Fruit fly (Drosophila melanogaster): ENCODE data around the gene Six4.
A peak's percentile ranks its signal among the peaks of the same experiment; 100 is the strongest.

The Six4 gene

dm6 chr3L:20798325-20798846 lies 5.8 kb upstream of the Six4 start, which contains the start of the genes CG3698 and tzn (continued):
- peak; percentile 94 for TF ChIP-seq CG13296 (GFP tag; optimal IDR thresholded peaks at IDR 0.05)
- peak; percentile 97 for TF ChIP-seq CG13775 (GFP tag; optimal IDR thresholded peaks at IDR 0.05)
- peak; percentile 93 for TF ChIP-seq CG17359 (tag; optimal IDR thresholded peaks at IDR 0.05)
- peak; percentile 87 for TF ChIP-seq GATAe (GFP tag; conservative IDR thresholded peaks at IDR 0.05)
- no peak for TF ChIP-seq CG16813 (GFP tag; IDR thresholded peaks at IDR 0.05; ENCODE audit: partially characterized antibody)
- TF ChIP-seq CG4730 (GFP tag; IDR thresholded peaks at IDR 0.05), result peak; percentile 88
- peak; percentile 93 for TF ChIP-seq mirr (GFP tag; optimal IDR thresholded peaks at IDR 0.05)
- TF ChIP-seq bigmax (GFP tag; optimal IDR thresholded peaks at IDR 0.05), result peak; percentile 76
- peak; percentile 88 for TF ChIP-seq az2 (GFP tag; optimal IDR thresholded peaks at IDR 0.05)
- TF ChIP-seq hth (optimal IDR thresholded peaks at IDR 0.05), result no peak
- peak in 1 of 2 experiments; percentile 81 for TF ChIP-seq insv (GFP tag; optimal IDR thresholded peaks at IDR 0.05)
- peak; percentile 46; the same call in 1 of the 2 replicates for TF ChIP-seq CG4360 (GFP tag; IDR thresholded peaks at IDR 0.05)
- TF ChIP-seq CG15269 (tag; optimal IDR thresholded peaks at IDR 0.05), result no peak
- TF ChIP-seq Dip3 (GFP tag; optimal IDR thresholded peaks at IDR 0.05), result peak; percentile 68
- TF ChIP-seq CG9932 (GFP tag; IDR thresholded peaks at IDR 0.05), result peak; percentile 86; the same call in 1 of the 2 replicates
- peak; percentile 93 for TF ChIP-seq gce (GFP tag; IDR thresholded peaks at IDR 0.05)
- TF ChIP-seq btn (GFP tag; optimal IDR thresholded peaks at IDR 0.05), result peak; percentile 71
- no peak for TF ChIP-seq pan (optimal IDR thresholded peaks at IDR 0.05)
- peak in 1 of 2 experiments; percentile 94 for TF ChIP-seq pan (GFP tag; optimal IDR thresholded peaks at IDR 0.05 in 1 of 2, IDR thresholded peaks at IDR 0.05 in 1 of 2)
- TF ChIP-seq CG14050 (GFP tag; IDR thresholded peaks at IDR 0.05), result peak; percentile 91
- peak; percentile 93 for TF ChIP-seq CG5953 (GFP tag; IDR thresholded peaks at IDR 0.05)
- TF ChIP-seq Dfd (GFP tag; optimal IDR thresholded peaks at IDR 0.05), result no peak
- peak; percentile 82 for TF ChIP-seq CG3838 (GFP tag; optimal IDR thresholded peaks at IDR 0.05)
- peak; percentile 94 for TF ChIP-seq HmgZ (tag; optimal IDR thresholded peaks at IDR 0.05)
- peak; percentile 89 for TF ChIP-seq CG3726 (GFP tag; IDR thresholded peaks at IDR 0.05)
- TF ChIP-seq br (optimal IDR thresholded peaks at IDR 0.05), result no peak
- peak; percentile 97 for TF ChIP-seq chm (GFP tag; IDR thresholded peaks at IDR 0.05)
- peak; percentile 99 for TF ChIP-seq ci (GFP tag; IDR thresholded peaks at IDR 0.05)
- TF ChIP-seq CG5180 (GFP tag; optimal IDR thresholded peaks at IDR 0.05), result no peak
- TF ChIP-seq Trl (optimal IDR thresholded peaks at IDR 0.05), result no peak
- peak; percentile 90 for TF ChIP-seq Trl (GFP tag; optimal IDR thresholded peaks at IDR 0.05)
- peak; percentile 88 for TF ChIP-seq CG12219 (GFP tag; optimal IDR thresholded peaks at IDR 0.05)
- peak; percentile 46 for TF ChIP-seq ERR (GFP tag; optimal IDR thresholded peaks at IDR 0.05)
- TF ChIP-seq CG16863 (GFP tag; optimal IDR thresholded peaks at IDR 0.05), result peak; percentile 72
- TF ChIP-seq salm (tag; optimal IDR thresholded peaks at IDR 0.05), result peak; percentile 87
- peak in 1 of 2 experiments; percentile 61 for TF ChIP-seq tll (GFP tag; optimal IDR thresholded peaks at IDR 0.05)
- peak; percentile 88 for TF ChIP-seq kni (GFP tag; optimal IDR thresholded peaks at IDR 0.05)
- peak; percentile 52 for TF ChIP-seq Dref (GFP tag; IDR thresholded peaks at IDR 0.05)
- peak; percentile 89 for TF ChIP-seq CG10431 (GFP tag; optimal IDR thresholded peaks at IDR 0.05)
- peak; percentile 96 for TF ChIP-seq CG11085 (GFP tag; IDR thresholded peaks at IDR 0.05)
- TF ChIP-seq CG18011 (GFP tag; optimal IDR thresholded peaks at IDR 0.05), result peak; percentile 81
- TF ChIP-seq Max (GFP tag; optimal IDR thresholded peaks at IDR 0.05), result peak; percentile 86
- TF ChIP-seq D19A (tag; optimal IDR thresholded peaks at IDR 0.05), result peak; percentile 71
- TF ChIP-seq CG10543 (GFP tag; optimal IDR thresholded peaks at IDR 0.05), result peak; percentile 91
- TF ChIP-seq ash1 (GFP tag; optimal IDR thresholded peaks at IDR 0.05), result peak; percentile 96
- TF ChIP-seq Med (GFP tag), result peak; percentile 99
- no peak for TF ChIP-seq CG7839 (tag; optimal IDR thresholded peaks at IDR 0.05)
- TF ChIP-seq CG12942 (GFP tag; optimal IDR thresholded peaks at IDR 0.05), result peak; percentile 89
- peak; percentile 45 for TF ChIP-seq Atf3 (GFP tag; optimal IDR thresholded peaks at IDR 0.05)
- no peak for TF ChIP-seq CG7745 (tag; optimal IDR thresholded peaks at IDR 0.05)
- TF ChIP-seq CG8281 (tag; optimal IDR thresholded peaks at IDR 0.05), result peak; percentile 74
- TF ChIP-seq cad (GFP tag; optimal IDR thresholded peaks at IDR 0.05), result no peak

All from whole organism, embryonic.